Worm (Caenorhabditis elegans) whole organism, L2 larva: ENCODE measurements around the gene F40E10.5.
A peak's percentile ranks its signal among the peaks of the same experiment; 100 is the strongest.

Experiments used
- C34F6.9 ChIP-seq: fragments of 150-350 bp; optimal IDR thresholded peaks from 2 replicates; lab custom pipeline; 2014; ENCODE audit warnings: missing biosample characterization, missing genetic modification characterization
- F13H6.1 ChIP-seq: sonication (generic microtip); optimal IDR thresholded peaks from 2 replicates; lab custom pipeline; 2016; ENCODE audit warnings: missing genetic modification characterization, missing compliant biosample characterization
- R02D3.7 ChIP-seq: fragments of 150-350 bp; optimal IDR thresholded peaks from 2 replicates; lab custom pipeline; 2014; ENCODE audit warnings: missing biosample characterization, missing genetic modification characterization
- Y55F3AM.14 ChIP-seq: fragments of 200-800 bp; sonication (Bioruptor generic); optimal IDR thresholded peaks from 2 replicates; lab custom pipeline; 2018; ENCODE audit warnings: mild to moderate bottlenecking, missing genetic modification characterization, missing compliant biosample characterization
- ZK546.5 ChIP-seq: sonication (generic microtip); optimal IDR thresholded peaks from 2 replicates; lab custom pipeline; 2017; ENCODE audit warnings: missing biosample characterization, missing genetic modification characterization
- aly-2 ChIP-seq: fragments of 150-350 bp; optimal IDR thresholded peaks from 2 replicates; lab custom pipeline; 2014; ENCODE audit warnings: missing biosample characterization, missing genetic modification characterization
- ceh-16 ChIP-seq: fragments of 150-350 bp; optimal IDR thresholded peaks from 2 replicates; lab custom pipeline; 2014; ENCODE audit warnings: missing biosample characterization, missing genetic modification characterization
- ceh-82 ChIP-seq: fragments of 150-350 bp; optimal IDR thresholded peaks from 2 replicates; lab custom pipeline; 2014; ENCODE audit warnings: missing biosample characterization, missing genetic modification characterization
- crh-2 ChIP-seq: sonication (generic microtip); optimal IDR thresholded peaks from 2 replicates; lab custom pipeline; 2017; ENCODE audit warnings: missing biosample characterization, missing genetic modification characterization
- dmd-4 ChIP-seq: sonication (generic microtip); optimal IDR thresholded peaks from 2 replicates; lab custom pipeline; 2017; ENCODE audit warnings: missing biosample characterization, missing genetic modification characterization
- elt-1 ChIP-seq: fragments of 150-350 bp; optimal IDR thresholded peaks from 2 replicates; lab custom pipeline; 2014; ENCODE audit warnings: missing biosample characterization, missing genetic modification characterization
- elt-3 ChIP-seq: sonication (generic microtip); optimal IDR thresholded peaks from 2 replicates; lab custom pipeline; 2017; ENCODE audit warnings: missing biosample characterization, missing genetic modification characterization
- lin-11 ChIP-seq: fragments of 150-350 bp; sonication (generic microtip); optimal IDR thresholded peaks from 2 replicates; lab custom pipeline; 2014; ENCODE audit warnings: missing biosample characterization, missing genetic modification characterization, inconsistent platforms, mixed read lengths
- lin-13 ChIP-seq: fragments of 150-350 bp; optimal IDR thresholded peaks from 2 replicates; lab custom pipeline; 2014; ENCODE audit warnings: missing biosample characterization, missing genetic modification reagents, missing genetic modification characterization
- lin-39 ChIP-seq: fragments of 150-350 bp; optimal IDR thresholded peaks from 2 replicates; lab custom pipeline; 2014; ENCODE audit warnings: missing biosample characterization, missing genetic modification reagents, missing genetic modification characterization
- lsy-2 ChIP-seq, 2 experiments: fragments of 150-350 bp in 1 of 2; sonication (generic microtip) in 1 of 2; optimal IDR thresholded peaks; 2 replicates each; lab custom pipeline; 2014 to 2017; ENCODE audit warnings: missing biosample characterization in 2 of 2, missing genetic modification characterization in 2 of 2
- mbf-1 ChIP-seq: sonication (generic microtip); optimal IDR thresholded peaks from 2 replicates; lab custom pipeline; 2017; ENCODE audit warnings: missing biosample characterization, missing genetic modification characterization
- mdl-1 ChIP-seq, 2 experiments: fragments of 150-350 bp in 1 of 2; sonication (generic microtip) in 1 of 2; optimal IDR thresholded peaks; 2 replicates each; lab custom pipeline; 2017; ENCODE audit warnings: missing biosample characterization in 2 of 2, missing genetic modification characterization in 2 of 2
- nhr-11 ChIP-seq: fragments of 150-350 bp; optimal IDR thresholded peaks from 2 replicates; lab custom pipeline; 2014; ENCODE audit warnings: missing biosample characterization, missing genetic modification characterization
- nhr-129 ChIP-seq: fragments of 150-350 bp; optimal IDR thresholded peaks from 2 replicates; lab custom pipeline; 2014; ENCODE audit warnings: missing biosample characterization, missing genetic modification characterization
- nhr-21 ChIP-seq: fragments of 150-350 bp; optimal IDR thresholded peaks from 2 replicates; lab custom pipeline; 2014; ENCODE audit warnings: missing biosample characterization, missing genetic modification characterization
- nhr-23 ChIP-seq: fragments of 150-350 bp; optimal IDR thresholded peaks from 2 replicates; lab custom pipeline; 2014; ENCODE audit warnings: missing biosample characterization, missing genetic modification reagents, missing genetic modification characterization
- nhr-237 ChIP-seq: fragments of 150-350 bp; optimal IDR thresholded peaks from 2 replicates; lab custom pipeline; 2014; ENCODE audit warnings: missing biosample characterization, missing genetic modification characterization
- nhr-25 ChIP-seq: fragments of 150-350 bp; sonication (generic microtip); optimal IDR thresholded peaks from 3 replicates; lab custom pipeline; 2014; ENCODE audit warnings: missing biosample characterization, missing genetic modification characterization
- nhr-6 ChIP-seq: fragments of 150-350 bp; optimal IDR thresholded peaks from 2 replicates; lab custom pipeline; 2014; ENCODE audit warnings: missing biosample characterization, missing genetic modification characterization
- nhr-77 ChIP-seq: fragments of 150-350 bp; optimal IDR thresholded peaks from 2 replicates; lab custom pipeline; 2014; ENCODE audit warnings: missing biosample characterization, missing genetic modification characterization
- peb-1 ChIP-seq: fragments of 150-350 bp; optimal IDR thresholded peaks from 2 replicates; lab custom pipeline; 2014; ENCODE audit warnings: missing biosample characterization, missing genetic modification characterization
- sem-4 ChIP-seq: fragments of 150-350 bp; optimal IDR thresholded peaks from 2 replicates; lab custom pipeline; 2014; ENCODE audit warnings: missing biosample characterization, missing genetic modification reagents, missing genetic modification characterization
- sma-3 ChIP-seq: sonication (generic microtip); optimal IDR thresholded peaks from 2 replicates; lab custom pipeline; 2016; ENCODE audit warnings: missing genetic modification reagents, missing genetic modification characterization, missing compliant biosample characterization
- sma-9 ChIP-seq, 2 experiments: fragments of 150-350 bp in 1 of 2; sonication (generic microtip) in 1 of 2; optimal IDR thresholded peaks; 2 replicates each; lab custom pipeline; 2014 to 2016; ENCODE audit warnings: missing genetic modification characterization in 2 of 2, mild to moderate bottlenecking in 1 of 2, missing biosample characterization in 1 of 2, missing compliant biosample characterization in 1 of 2, missing genetic modification reagents in 1 of 2, moderate library complexity in 1 of 2
- snpc-4 ChIP-seq: fragments of 150-350 bp; optimal IDR thresholded peaks from 2 replicates; lab custom pipeline; 2014; ENCODE audit warnings: missing biosample characterization, missing genetic modification characterization
- zag-1 ChIP-seq: fragments of 150-350 bp; optimal IDR thresholded peaks from 2 replicates; lab custom pipeline; 2014; ENCODE audit warnings: missing biosample characterization, missing genetic modification characterization
- ztf-11 ChIP-seq: sonication (generic microtip); optimal IDR thresholded peaks from 2 replicates; lab custom pipeline; 2017; ENCODE audit warnings: missing biosample characterization, missing genetic modification characterization
- ztf-4 ChIP-seq: fragments of 150-350 bp; optimal IDR thresholded peaks from 2 replicates; lab custom pipeline; 2014; ENCODE audit warnings: missing biosample characterization, missing genetic modification characterization

The F40E10.5 gene

DNA sequence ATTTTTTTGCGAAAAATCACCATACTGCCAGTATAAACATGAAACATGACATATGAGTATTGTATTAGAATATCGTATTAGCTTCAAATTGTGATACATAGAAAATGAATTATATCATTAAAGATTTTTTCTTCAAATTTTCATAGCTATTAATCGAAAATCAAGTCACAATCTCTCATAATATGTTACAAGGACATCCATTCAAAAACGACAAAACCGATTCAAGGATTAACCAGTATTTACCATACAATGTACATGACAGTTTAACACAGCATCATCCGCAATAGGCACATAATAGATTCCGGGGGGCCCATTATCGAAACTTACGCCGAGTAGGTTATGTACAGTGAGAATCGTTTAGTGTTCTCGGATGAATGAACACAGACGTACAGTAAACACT, 30.3 kb upstream of the F40E10.5 start:
- TF ChIP-seq F13H6.1 (tag; lab: Kevin White, UChicago) (no peak), nhr-25 (tag; lab: Kevin White, UChicago) (no peak), ztf-11 (tag; lab: Kevin White, UChicago) (no peak), nhr-237 (tag; lab: Kevin White, UChicago) (no peak), sma-3 (GFP tag; lab: Kevin White, UChicago) (no peak), lsy-2 (tag; optimal IDR thresholded peaks at IDR 0.05; lab: Kevin White, UChicago) (no peak), ZK546.5 (tag; lab: Kevin White, UChicago) (no peak), nhr-21 (tag; lab: Kevin White, UChicago) (no peak), zag-1 (tag; lab: Kevin White, UChicago) (no peak), sma-9 (GFP tag; optimal IDR thresholded peaks at IDR 0.05; lab: Kevin White, UChicago) (no peak), sma-9 (tag; optimal IDR thresholded peaks at IDR 0.05; lab: Kevin White, UChicago) (no peak), ceh-16 (tag; lab: Kevin White, UChicago) (no peak), aly-2 (no peak), crh-2 (tag; lab: Kevin White, UChicago) (no peak), nhr-6 (tag; lab: Kevin White, UChicago) (no peak), mdl-1 (tag; optimal IDR thresholded peaks at IDR 0.05; lab: Kevin White, UChicago) (no peak), R02D3.7 (tag; lab: Kevin White, UChicago) (no peak), mbf-1 (tag; lab: Kevin White, UChicago) (no peak), ztf-4 (tag; lab: Kevin White, UChicago) (no peak)

DNA sequence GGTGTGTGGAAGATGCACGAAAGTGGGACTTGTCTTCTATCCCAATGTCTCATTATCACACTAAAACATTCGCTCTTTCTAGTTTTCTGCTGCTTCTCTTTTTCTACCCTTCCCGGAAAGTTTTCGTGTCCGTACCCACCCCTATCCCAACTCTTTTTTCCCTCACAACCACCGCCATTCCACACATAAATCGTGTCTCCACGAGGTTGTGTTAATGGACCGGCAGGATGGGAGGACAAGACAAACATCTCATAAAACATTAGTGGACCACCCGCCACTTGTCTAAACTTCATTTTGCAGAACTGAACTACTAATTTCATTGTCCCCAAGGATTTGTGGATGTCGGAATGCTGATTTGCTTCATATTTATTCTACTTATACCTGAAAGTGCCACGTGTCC, 27.6 kb upstream of the F40E10.5 start, which contains the start of gene slt-1:
slt-1 (plus strand) TSS at position 301 of the 400 bp plus-strand sequence.
- TF ChIP-seq F13H6.1 (tag; lab: Kevin White, UChicago) (peak; percentile 19), nhr-6 (tag; lab: Kevin White, UChicago) (no peak), nhr-129 (tag; lab: Kevin White, UChicago) (peak; percentile 17), ceh-82 (tag; lab: Kevin White, UChicago) (no peak)

ce11 chrX:14678983-14679382, 22.6 kb upstream of the F40E10.5 start:
- TF ChIP-seq crh-2 (tag; lab: Kevin White, UChicago) (peak; percentile 5), nhr-129 (tag; lab: Kevin White, UChicago) (no peak)

DNA sequence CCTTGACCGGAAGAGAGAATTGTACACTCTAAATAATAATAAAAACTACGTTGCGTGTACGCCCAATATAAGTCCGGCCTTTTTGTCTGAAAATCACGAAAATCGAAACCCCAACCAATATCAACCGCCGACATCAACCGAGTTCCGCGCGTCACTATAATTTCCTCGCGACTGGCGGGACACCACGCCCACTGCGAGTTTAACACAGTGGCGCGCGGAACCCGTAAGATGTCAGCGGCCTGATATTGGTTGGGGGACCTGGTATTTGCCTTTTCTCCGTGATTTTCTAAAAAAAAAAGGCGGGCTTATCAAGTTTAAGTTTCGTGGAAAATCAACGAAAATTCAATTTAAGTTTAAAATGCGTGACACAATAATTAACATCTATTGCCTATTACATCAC, 21.1 kb upstream of the F40E10.5 start:
- TF ChIP-seq snpc-4, result peak; percentile 81
- TF ChIP-seq dmd-4 (tag; lab: Kevin White, UChicago), result no peak
- no peak for TF ChIP-seq elt-3 (tag; lab: Kevin White, UChicago)

DNA sequence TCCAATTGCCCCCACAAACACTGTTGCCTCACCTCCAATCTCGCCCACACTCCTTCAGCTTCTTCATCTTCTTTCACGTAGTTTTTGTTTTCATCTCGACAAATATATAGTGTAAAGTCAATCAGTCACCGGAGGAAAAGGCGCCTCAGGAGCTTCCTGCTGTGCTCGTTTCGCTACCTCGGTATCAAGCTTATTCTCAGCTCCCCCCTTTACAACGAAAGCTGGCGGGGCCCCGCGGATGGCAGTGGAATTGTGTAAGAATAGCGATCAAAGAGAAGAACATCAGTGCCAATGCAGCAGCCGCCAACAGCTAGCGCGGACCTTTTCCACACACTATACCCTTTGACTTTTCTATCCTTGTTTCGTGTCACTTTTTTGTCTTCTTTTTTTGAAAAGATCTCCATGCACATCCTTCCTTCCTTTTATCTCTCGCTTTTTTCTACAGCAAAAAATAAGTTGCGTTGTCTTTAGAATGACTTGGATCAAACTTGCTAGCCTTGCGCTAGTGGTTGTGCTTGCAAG, 17.1 kb upstream of the F40E10.5 start, which contains the start of gene csq-1:
csq-1 (plus strand) TSS at position 472 of the 522 bp plus-strand sequence.
- TF ChIP-seq sem-4 (no peak), F13H6.1 (tag; lab: Kevin White, UChicago) (peak; percentile 58), sma-9 (GFP tag; optimal IDR thresholded peaks at IDR 0.05; lab: Kevin White, UChicago) (peak; percentile 2), sma-9 (tag; optimal IDR thresholded peaks at IDR 0.05; lab: Kevin White, UChicago) (no peak), nhr-129 (tag; lab: Kevin White, UChicago) (peak; percentile 40)

DNA sequence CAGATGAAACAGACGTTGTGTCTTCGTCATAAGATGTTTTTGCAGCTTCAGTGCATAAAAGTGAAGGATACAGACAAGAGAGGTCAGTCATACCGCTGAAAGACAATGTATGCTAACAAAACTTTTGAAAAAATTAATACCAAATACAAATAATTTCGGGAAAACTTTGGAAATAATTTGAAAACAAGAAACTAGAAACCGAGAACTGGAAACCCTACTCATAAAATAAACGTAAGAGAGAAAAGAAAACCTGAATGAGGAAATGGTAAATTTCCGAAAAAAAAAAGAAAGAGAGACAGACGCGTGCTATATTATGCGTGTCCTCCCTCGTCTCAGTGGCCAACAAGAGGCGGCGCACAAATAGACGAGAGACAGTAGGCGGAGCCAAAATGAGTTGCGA, 8.7 kb upstream of the F40E10.5 start, which contains the start of gene sox-3:
sox-3 (minus strand) TSS at position 101 of the 400 bp plus-strand sequence.
- TF ChIP-seq nhr-129 (tag; lab: Kevin White, UChicago), result no peak
- TF ChIP-seq ceh-82 (tag; lab: Kevin White, UChicago), result no peak
- no peak for TF ChIP-seq C34F6.9 (tag; lab: Kevin White, UChicago)
- TF ChIP-seq peb-1, result no peak
- no peak for TF ChIP-seq mbf-1 (tag; lab: Kevin White, UChicago)
- TF ChIP-seq lsy-2 (tag; optimal IDR thresholded peaks at IDR 0.05; lab: Kevin White, UChicago), result no peak
- TF ChIP-seq, all 48 proteins: peak for 0

ce11 chrX:14694633-14695177, 6.9 kb upstream of the F40E10.5 start:
- no peak for TF ChIP-seq lin-39 (tag; lab: Kevin White, UChicago)
- TF ChIP-seq ztf-4 (tag; lab: Kevin White, UChicago), result no peak
- no peak for TF ChIP-seq sem-4
- no peak for TF ChIP-seq aly-2
- TF ChIP-seq nhr-237 (tag; lab: Kevin White, UChicago), result no peak
- TF ChIP-seq crh-2 (tag; lab: Kevin White, UChicago), result no peak
- no peak for TF ChIP-seq sma-9 (GFP tag; optimal IDR thresholded peaks at IDR 0.05; lab: Kevin White, UChicago)
- TF ChIP-seq sma-9 (tag; optimal IDR thresholded peaks at IDR 0.05; lab: Kevin White, UChicago), result no peak
- TF ChIP-seq nhr-11 (tag; lab: Kevin White, UChicago), result no peak
- TF ChIP-seq lin-11 (tag; lab: Kevin White, UChicago), result no peak
- TF ChIP-seq lin-13 (GFP tag; lab: Kevin White, UChicago), result no peak
- no peak for TF ChIP-seq Y55F3AM.14 (GFP tag; lab: Kevin White, UChicago)
- TF ChIP-seq ztf-11 (tag; lab: Kevin White, UChicago), result no peak
- no peak for TF ChIP-seq ceh-16 (tag; lab: Kevin White, UChicago)
- no peak for TF ChIP-seq nhr-23 (tag; lab: Kevin White, UChicago)
- TF ChIP-seq nhr-77 (tag; lab: Kevin White, UChicago), result no peak
- TF ChIP-seq lsy-2 (tag; optimal IDR thresholded peaks at IDR 0.05; lab: Kevin White, UChicago), result no peak
- TF ChIP-seq nhr-21 (tag; lab: Kevin White, UChicago), result no peak
- TF ChIP-seq elt-1 (tag; lab: Kevin White, UChicago), result no peak
- TF ChIP-seq nhr-25 (tag; lab: Kevin White, UChicago), result no peak
